Worm (Caenorhabditis elegans) whole organism, L3 larva: ENCODE results near the gene sax-2.
A peak's percentile ranks its signal among the peaks of the same experiment; 100 is the strongest.

Experiments used
- elt-3 ChIP-seq, 3 experiments: fragments of 150-350 bp in 1 of 3; sonication (generic microtip) in 2 of 3; optimal IDR thresholded peaks; 2 replicates in 2 of 3; 4 replicates in 1 of 3; lab custom pipeline; 2014 to 2017; ENCODE audit warnings: missing biosample characterization in 3 of 3, missing genetic modification characterization in 3 of 3
- eor-1 ChIP-seq, 2 experiments: fragments of 150-350 bp; optimal IDR thresholded peaks; 2 replicates each; lab custom pipeline; 2014 to 2018; ENCODE audit warnings: missing biosample characterization in 2 of 2, missing genetic modification characterization in 2 of 2
- fos-1 ChIP-seq: fragments of 150-350 bp; optimal IDR thresholded peaks from 2 replicates; lab custom pipeline; 2014; ENCODE audit warnings: missing biosample characterization, missing genetic modification characterization
- lin-15B ChIP-seq: fragments of 150-350 bp; optimal IDR thresholded peaks from 2 replicates; lab custom pipeline; 2014; ENCODE audit warnings: missing biosample characterization, missing genetic modification characterization
- lin-39 ChIP-seq: fragments of 150-350 bp; optimal IDR thresholded peaks from 2 replicates; lab custom pipeline; 2018; ENCODE audit warnings: missing biosample characterization, missing genetic modification reagents, missing genetic modification characterization
- mml-1 ChIP-seq: fragments of 150-350 bp; sonication (generic microtip); optimal IDR thresholded peaks from 3 replicates; lab custom pipeline; 2014; ENCODE audit warnings: missing biosample characterization, missing genetic modification characterization
- nfya-1 ChIP-seq: sonication (generic microtip); optimal IDR thresholded peaks from 2 replicates; lab custom pipeline; 2017; ENCODE audit warnings: missing genetic modification characterization, mild to moderate bottlenecking, missing compliant biosample characterization, antibody characterized with exemption, moderate library complexity; ENCODE audit not compliant: insufficient read depth
- nhr-11 ChIP-seq: fragments of 150-350 bp; optimal IDR thresholded peaks from 2 replicates; lab custom pipeline; 2014; ENCODE audit warnings: missing biosample characterization, missing genetic modification characterization
- nhr-12 ChIP-seq: fragments of 150-350 bp; optimal IDR thresholded peaks from 2 replicates; lab custom pipeline; 2014; ENCODE audit warnings: missing biosample characterization, missing genetic modification characterization
- nhr-43 ChIP-seq: sonication (generic microtip); optimal IDR thresholded peaks from 2 replicates; lab custom pipeline; 2016; ENCODE audit warnings: mild to moderate bottlenecking, missing genetic modification characterization, missing compliant biosample characterization; ENCODE audit not compliant: poor library complexity, severe bottlenecking
- pqm-1 ChIP-seq: fragments of 150-350 bp; optimal IDR thresholded peaks from 2 replicates; lab custom pipeline; 2017; ENCODE audit warnings: missing biosample characterization, missing genetic modification characterization, inconsistent platforms
- skn-1 ChIP-seq: fragments of 150-350 bp; optimal IDR thresholded peaks from 2 replicates; lab custom pipeline; 2014; ENCODE audit warnings: missing biosample characterization, missing genetic modification characterization
- tbx-2 ChIP-seq: sonication (generic microtip); optimal IDR thresholded peaks from 2 replicates; lab custom pipeline; 2016; ENCODE audit warnings: mild to moderate bottlenecking, missing genetic modification characterization, missing compliant biosample characterization
- unc-62 ChIP-seq: fragments of 150-350 bp; sonication (generic microtip); optimal IDR thresholded peaks from 4 replicates; lab custom pipeline; 2014; ENCODE audit warnings: missing biosample characterization, missing genetic modification reagents, missing genetic modification characterization
- zag-1 ChIP-seq: fragments of 150-350 bp; optimal IDR thresholded peaks from 2 replicates; lab custom pipeline; 2014; ENCODE audit warnings: missing biosample characterization, missing genetic modification characterization
- ztf-11 ChIP-seq: fragments of 150-350 bp; optimal IDR thresholded peaks from 2 replicates; lab custom pipeline; 2014; ENCODE audit warnings: missing biosample characterization, missing genetic modification characterization

sax-2 gene

DNA sequence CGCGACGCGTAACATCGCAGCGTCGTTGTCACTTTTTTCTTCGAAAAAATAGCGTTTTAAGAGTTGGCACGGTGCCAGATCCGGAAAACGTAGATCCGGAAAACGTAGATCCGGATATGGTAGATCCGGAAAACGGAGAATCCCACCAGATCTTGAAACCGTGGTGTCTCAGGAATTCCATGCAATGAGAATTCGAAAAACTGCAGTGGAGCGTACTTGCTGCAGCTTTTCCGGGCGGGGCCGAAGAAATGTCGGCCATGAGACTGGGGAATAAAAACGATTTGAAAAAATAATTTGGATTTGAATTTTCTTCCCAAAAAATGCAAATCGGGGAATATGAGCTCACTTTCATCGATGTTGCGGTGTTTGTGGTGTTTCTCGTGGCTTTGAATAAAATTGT is 63.0 kb downstream of the sax-2 start, which contains the start of gene K10D2.5 (continued):
- TF ChIP-seq eor-1 (tag; optimal IDR thresholded peaks at IDR 0.05; lab: Kevin White, UChicago), result no peak
- TF ChIP-seq nhr-12 (tag; lab: Kevin White, UChicago), result no peak
- peak in 1 of 3 experiments; percentile 7 for TF ChIP-seq elt-3 (tag; optimal IDR thresholded peaks at IDR 0.05; lab: Kevin White, UChicago)
- peak; percentile 14 for TF ChIP-seq tbx-2 (tag; lab: Kevin White, UChicago)
- TF ChIP-seq ztf-11 (tag; lab: Kevin White, UChicago), result no peak
- no peak for TF ChIP-seq zag-1 (tag; lab: Kevin White, UChicago)
- peak; percentile 74 for TF ChIP-seq nhr-11 (tag; lab: Kevin White, UChicago)

DNA sequence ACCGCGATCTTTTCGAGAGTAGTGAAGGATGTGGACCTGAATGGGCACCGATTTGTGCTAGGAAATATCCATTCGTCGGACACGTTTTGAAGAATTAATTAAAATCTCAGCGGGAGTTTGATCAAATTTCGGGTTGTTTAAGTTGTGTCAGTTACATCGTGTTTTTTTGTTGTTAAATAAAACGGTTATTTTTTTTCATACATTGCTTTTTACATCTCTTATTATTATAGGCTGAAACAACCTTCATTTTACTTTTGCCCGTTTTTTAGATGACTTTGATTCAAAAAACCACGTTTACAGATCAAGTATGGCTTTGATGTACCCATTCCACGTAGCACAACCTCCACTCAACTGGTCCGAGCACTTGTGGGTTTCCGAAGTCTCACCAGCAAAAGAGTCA is 63.6 kb downstream of the sax-2 start, which contains the start of gene emb-1:
TSS of gene emb-1 (plus strand) at position 301 of the 400 bp plus-strand sequence.
- TF ChIP-seq pqm-1 (tag; lab: Kevin White, UChicago), result no peak
- no peak for TF ChIP-seq lin-39 (tag; lab: Kevin White, UChicago)

DNA sequence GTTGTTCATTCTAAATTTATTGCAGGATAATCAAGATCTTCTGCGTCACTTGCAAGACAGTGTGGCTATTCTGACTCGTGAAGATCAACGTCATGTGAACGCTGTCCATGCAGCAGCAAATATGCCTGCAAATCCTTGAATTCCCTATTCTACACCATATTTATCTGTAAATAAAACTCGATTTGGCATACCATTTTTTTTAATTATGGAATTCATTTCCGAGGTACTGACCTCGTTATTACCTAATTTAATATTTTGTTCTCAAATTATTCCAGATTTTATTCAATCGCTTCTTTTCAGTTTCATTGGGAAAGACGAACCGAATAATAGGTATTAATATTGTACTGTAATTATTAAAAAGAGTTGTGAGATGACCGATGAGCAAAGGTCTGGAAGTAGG is 64.1 kb downstream of the sax-2 start, which contains the start of gene cid-1:
TSS of gene cid-1 (plus strand) at position 301 of the 400 bp plus-strand sequence.
- TF ChIP-seq fos-1 (tag; lab: Kevin White, UChicago) (no peak), lin-15B (no peak), skn-1 (tag; lab: Kevin White, UChicago) (no peak), eor-1 (tag; optimal IDR thresholded peaks at IDR 0.05; lab: Kevin White, UChicago) (no peak), nhr-43 (tag; lab: Kevin White, UChicago) (no peak), unc-62 (no peak)

DNA sequence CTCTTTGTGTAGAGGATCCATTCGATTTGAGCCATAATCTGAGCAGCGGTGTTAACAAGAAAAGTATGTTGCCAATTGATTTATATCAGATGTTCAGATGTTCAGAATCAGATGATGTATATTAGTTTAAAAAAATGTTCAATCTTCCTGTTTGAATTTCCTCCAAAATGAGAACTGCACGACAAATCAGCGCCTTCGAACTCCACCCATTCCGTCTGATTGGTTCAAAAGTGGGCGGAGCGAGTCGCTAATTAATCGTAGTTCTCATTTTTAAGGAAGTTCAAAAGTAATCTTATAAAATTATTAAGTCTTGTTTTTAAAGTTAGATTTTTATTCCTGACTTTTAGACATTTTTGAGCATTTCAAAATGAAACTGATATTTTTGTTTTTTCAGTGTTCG is 69.7 kb downstream of the sax-2 start:
- peak; percentile 95 for TF ChIP-seq nfya-1 (tag; lab: Kevin White, UChicago)
- no peak for TF ChIP-seq mml-1 (tag; lab: Kevin White, UChicago)
